Fruit fly (Drosophila melanogaster) S2 (cell line): ENCODE data around the gene Mip.

Experiments used
- CG8478 ChIP-seq: fragments of >200 bp; optimal IDR thresholded peaks from 2 replicates; lab custom pipeline; 2018
- CTCF ChIP-seq, 2 experiments: fragments of >200 bp; optimal IDR thresholded peaks; 2 replicates each; lab custom pipeline; 2018

dm6 chr3L:17339756-17340155 lies 9.7 kb downstream of the Mip start:
- TF ChIP-seq CTCF (optimal IDR thresholded peaks at IDR 0.05; lab: Kevin White, UChicago) (no peak), CG8478 (no peak)
